Fruit fly (Drosophila melanogaster) whole organism, embryonic: ENCODE measurements around the gene CG2854.

Source experiments
- Atf6 ChIP-seq: fragments of 200-800 bp; sonication (Bioruptor generic); IDR thresholded peaks from 2 replicates; pipeline ENCODE4 v1.3.6; 2022; ENCODE audit warnings: missing biosample characterization, missing genetic modification characterization
- CG10543 ChIP-seq: fragments of 200-800 bp; sonication (Bioruptor generic); optimal IDR thresholded peaks from 3 replicates; lab custom pipeline; 2017; ENCODE audit warnings: missing biosample characterization, mild to moderate bottlenecking, missing genetic modification characterization, moderate library complexity
- CG11247 ChIP-seq: fragments of 200-800 bp; sonication (Bioruptor generic); IDR thresholded peaks from 2 replicates; pipeline ENCODE4 v1.3.6; 2022; ENCODE audit warnings: missing biosample characterization, missing genetic modification characterization
- CG11560 ChIP-seq: fragments of 200-800 bp; sonication (Bioruptor generic); IDR thresholded peaks from 3 replicates; pipeline ENCODE4 v1.3.6; 2022; ENCODE audit warnings: missing biosample characterization, missing genetic modification characterization
- CG12391 ChIP-seq: fragments of 200-800 bp; sonication (Bioruptor generic); optimal IDR thresholded peaks from 3 replicates; lab custom pipeline; 2018; ENCODE audit warnings: missing biosample characterization, mild to moderate bottlenecking, missing genetic modification characterization, moderate library complexity
- CG13775 ChIP-seq: fragments of 200-800 bp; sonication (Bioruptor generic); optimal IDR thresholded peaks from 3 replicates; lab custom pipeline; 2017; ENCODE audit warnings: missing biosample characterization, mild to moderate bottlenecking, missing genetic modification characterization
- CG15601 ChIP-seq: fragments of 200-800 bp; sonication (Bioruptor generic); optimal IDR thresholded peaks from 3 replicates; lab custom pipeline; 2019; ENCODE audit warnings: missing biosample characterization, mild to moderate bottlenecking, missing genetic modification characterization, moderate library complexity
- CG1603 ChIP-seq: fragments of 200-800 bp; sonication (Bioruptor generic); optimal IDR thresholded peaks from 2 replicates; lab custom pipeline; 2019; ENCODE audit warnings: missing biosample characterization, mild to moderate bottlenecking, missing genetic modification characterization, moderate library complexity
- CG16815 ChIP-seq: fragments of 200-800 bp; sonication (Bioruptor generic); optimal IDR thresholded peaks from 3 replicates; lab custom pipeline; 2017; ENCODE audit warnings: missing biosample characterization, mild to moderate bottlenecking, missing genetic modification characterization
- CG18599 ChIP-seq: fragments of 200-800 bp; sonication (Bioruptor generic); optimal IDR thresholded peaks from 3 replicates; lab custom pipeline; 2017; ENCODE audit warnings: missing biosample characterization, missing genetic modification characterization, mild to moderate bottlenecking, moderate library complexity, missing genetic modification reagents
- CG2129 ChIP-seq: fragments of 200-800 bp; sonication (Bioruptor generic); IDR thresholded peaks from 2 replicates; pipeline ENCODE4 v1.3.6; 2022; ENCODE audit warnings: missing biosample characterization, missing genetic modification characterization; ENCODE audit not compliant: partially characterized antibody
- CG2875 ChIP-seq: fragments of 200-800 bp; sonication (Bioruptor generic); optimal IDR thresholded peaks from 2 replicates; lab custom pipeline; 2017; ENCODE audit warnings: missing biosample characterization, mild to moderate bottlenecking, missing genetic modification characterization, missing genetic modification reagents
- CG34422 ChIP-seq: fragments of 200-800 bp; sonication (Bioruptor generic); IDR thresholded peaks from 3 replicates; pipeline ENCODE4 v1.3.6; 2022; ENCODE audit warnings: missing biosample characterization, missing genetic modification characterization
- CG4617 ChIP-seq: fragments of 200-800 bp; sonication (Bioruptor generic); optimal IDR thresholded peaks from 3 replicates; lab custom pipeline; 2016; ENCODE audit warnings: missing biosample characterization, missing genetic modification characterization, borderline replicate concordance
- CG4820 ChIP-seq: fragments of 200-800 bp; sonication (Bioruptor generic); optimal IDR thresholded peaks from 3 replicates; lab custom pipeline; 2016; ENCODE audit warnings: missing biosample characterization, missing genetic modification characterization
- CG7357 ChIP-seq: fragments of 200-800 bp; sonication (Bioruptor generic); IDR thresholded peaks from 3 replicates; pipeline ENCODE4 v1.3.6; 2022; ENCODE audit warnings: missing biosample characterization, missing genetic modification characterization
- CoRest ChIP-seq: fragments of 200-800 bp; sonication (Bioruptor generic); optimal IDR thresholded peaks from 3 replicates; lab custom pipeline; 2018; ENCODE audit warnings: missing biosample characterization, mild to moderate bottlenecking, missing genetic modification characterization, moderate library complexity
- ERR ChIP-seq: fragments of 200-800 bp; sonication (Bioruptor generic); optimal IDR thresholded peaks from 2 replicates; lab custom pipeline; 2016; ENCODE audit warnings: missing biosample characterization, missing genetic modification characterization
- HLH4C ChIP-seq: fragments of 200-800 bp; sonication (Bioruptor generic); IDR thresholded peaks from 3 replicates; pipeline ENCODE4 v1.3.6; 2022; ENCODE audit warnings: missing biosample characterization, missing genetic modification characterization; ENCODE audit not compliant: partially characterized antibody
- HLHmδ ChIP-seq: fragments of 200-800 bp; sonication (Bioruptor generic); optimal IDR thresholded peaks from 2 replicates; lab custom pipeline; 2018; ENCODE audit warnings: missing biosample characterization, mild to moderate bottlenecking, missing genetic modification characterization, moderate library complexity
- Hr78 ChIP-seq, 2 experiments: fragments of 200-800 bp in 1 of 2; fragments of >200 bp in 1 of 2; sonication (Bioruptor generic) in 1 of 2; optimal IDR thresholded peaks; 2 replicates each; lab custom pipeline; 2017 to 2019; ENCODE audit warnings: missing biosample characterization in 2 of 2, missing genetic modification characterization in 2 of 2, mild to moderate bottlenecking in 1 of 2, moderate library complexity in 1 of 2
- Jarid2 ChIP-seq: fragments of 200-800 bp; sonication (Bioruptor generic); optimal IDR thresholded peaks from 3 replicates; lab custom pipeline; 2017; ENCODE audit warnings: mild to moderate bottlenecking, missing biosample characterization, missing genetic modification reagents, missing genetic modification characterization
- Max ChIP-seq: fragments of 200-800 bp; sonication (Bioruptor generic); optimal IDR thresholded peaks from 2 replicates; lab custom pipeline; 2016; ENCODE audit warnings: missing biosample characterization, mild to moderate bottlenecking, missing genetic modification characterization
- Med ChIP-seq: fragments of 200-800 bp; sonication (Bioruptor generic); peaks from one replicate; lab custom pipeline; 2016; ENCODE audit warnings: missing biosample characterization, missing genetic modification characterization, mild to moderate bottlenecking, inconsistent platforms, moderate library complexity
- NC2β ChIP-seq: fragments of 200-800 bp; sonication (Bioruptor generic); optimal IDR thresholded peaks from 2 replicates; lab custom pipeline; 2016; ENCODE audit warnings: missing biosample characterization, missing genetic modification characterization
- NFAT ChIP-seq: fragments of 200-800 bp; sonication (Bioruptor generic); IDR thresholded peaks from 2 replicates; pipeline ENCODE4 v1.3.6; 2022; ENCODE audit warnings: missing biosample characterization, missing genetic modification characterization
- Ravus ChIP-seq: fragments of 200-800 bp; sonication (Bioruptor generic); IDR thresholded peaks from 2 replicates; pipeline ENCODE4 v1.3.6; 2022; ENCODE audit warnings: missing biosample characterization, missing genetic modification characterization
- Sox102F ChIP-seq: fragments of 200-800 bp; sonication (Bioruptor generic); optimal IDR thresholded peaks from 2 replicates; lab custom pipeline; 2018; ENCODE audit warnings: missing biosample characterization, mild to moderate bottlenecking, missing genetic modification characterization, moderate library complexity
- Stat92E ChIP-seq, 3 experiments: fragments of >200 bp in 2 of 3; fragments of 200-800 bp in 1 of 3; sonication (Bioruptor generic) in 1 of 3; optimal IDR thresholded peaks; 2 replicates each; lab custom pipeline; 2017 to 2019; ENCODE audit warnings: missing biosample characterization in 3 of 3, missing genetic modification characterization in 3 of 3, mild to moderate bottlenecking in 1 of 3, moderate library complexity in 1 of 3
- Xrp1 ChIP-seq: fragments of 200-800 bp; sonication (Bioruptor generic); IDR thresholded peaks from 2 replicates; pipeline ENCODE4 v1.3.6; 2022; ENCODE audit warnings: missing biosample characterization, missing genetic modification characterization
- aop ChIP-seq: fragments of 200-800 bp; sonication (Bioruptor generic); IDR thresholded peaks from 2 replicates; pipeline ENCODE4 v1.3.6; 2022; ENCODE audit warnings: missing biosample characterization, missing genetic modification characterization
- ara ChIP-seq: fragments of 200-800 bp; sonication (Bioruptor generic); IDR thresholded peaks from 2 replicates; pipeline ENCODE4 v1.3.6; 2022; ENCODE audit warnings: missing biosample characterization, missing genetic modification characterization
- bsh ChIP-seq, 2 experiments: fragments of 200-800 bp; sonication (Bioruptor generic); optimal IDR thresholded peaks; 2 replicates each; lab custom pipeline; 2017 to 2018; ENCODE audit warnings: mild to moderate bottlenecking in 2 of 2, missing biosample characterization in 2 of 2, missing genetic modification characterization in 2 of 2, moderate library complexity in 1 of 2
- btn ChIP-seq: fragments of 200-800 bp; sonication (Bioruptor generic); optimal IDR thresholded peaks from 2 replicates; lab custom pipeline; 2016; ENCODE audit warnings: missing biosample characterization, missing genetic modification characterization
- croc ChIP-seq: fragments of 200-800 bp; sonication (Bioruptor generic); conservative IDR thresholded peaks from 3 replicates; pipeline ENCODE4 v1.3.6; 2022; ENCODE audit warnings: missing biosample characterization, missing genetic modification characterization
- danr ChIP-seq: fragments of 200-800 bp; sonication (Bioruptor generic); IDR thresholded peaks from 2 replicates; pipeline ENCODE4 v1.3.6; 2022; ENCODE audit warnings: missing biosample characterization, missing genetic modification characterization
- fd64A ChIP-seq: fragments of 200-800 bp; sonication (Bioruptor generic); optimal IDR thresholded peaks from 3 replicates; lab custom pipeline; 2018; ENCODE audit warnings: missing biosample characterization, mild to moderate bottlenecking, missing genetic modification characterization
- gem ChIP-seq: fragments of 200-800 bp; sonication (Bioruptor generic); optimal IDR thresholded peaks from 2 replicates; lab custom pipeline; 2019; ENCODE audit warnings: missing biosample characterization, mild to moderate bottlenecking, missing genetic modification characterization, moderate library complexity
- her ChIP-seq: fragments of 200-800 bp; sonication (Bioruptor generic); optimal IDR thresholded peaks from 2 replicates; lab custom pipeline; 2016; ENCODE audit warnings: missing biosample characterization, missing genetic modification characterization
- inv ChIP-seq: fragments of 200-800 bp; sonication (Bioruptor generic); IDR thresholded peaks from 2 replicates; pipeline ENCODE4 v1.3.6; 2022; ENCODE audit warnings: missing biosample characterization, missing genetic modification characterization; ENCODE audit not compliant: partially characterized antibody
- prd ChIP-seq, 3 experiments: fragments of >200 bp in 2 of 3; fragments of 200-800 bp in 1 of 3; sonication (Bioruptor generic) in 1 of 3; optimal IDR thresholded peaks in 2 of 3; IDR thresholded peaks in 1 of 3; 2 replicates in 2 of 3; 3 replicates in 1 of 3; pipeline versions ENCODE4 v1.3.6 to Lab custom; 2017 to 2022; ENCODE audit warnings: missing biosample characterization in 1 of 3, missing genetic modification characterization in 1 of 3
- pum ChIP-seq: fragments of 200-800 bp; sonication (Bioruptor generic); optimal IDR thresholded peaks from 2 replicates; lab custom pipeline; 2016; ENCODE audit warnings: missing biosample characterization, missing genetic modification characterization
- ranshi ChIP-seq: fragments of 200-800 bp; sonication (Bioruptor generic); IDR thresholded peaks from 2 replicates; pipeline ENCODE4 v1.3.6; 2022; ENCODE audit warnings: missing biosample characterization, missing genetic modification characterization
- sd ChIP-seq: fragments of 200-800 bp; sonication (Bioruptor generic); optimal IDR thresholded peaks from 3 replicates; lab custom pipeline; 2018; ENCODE audit warnings: missing biosample characterization, mild to moderate bottlenecking, missing genetic modification characterization, moderate library complexity
- shn ChIP-seq: fragments of 200-800 bp; sonication (Bioruptor generic); optimal IDR thresholded peaks from 3 replicates; lab custom pipeline; 2016; ENCODE audit warnings: missing biosample characterization, missing genetic modification characterization
- sim ChIP-seq: fragments of 200-800 bp; sonication (Bioruptor generic); IDR thresholded peaks from 2 replicates; pipeline ENCODE4 v1.3.6; 2022; ENCODE audit warnings: missing biosample characterization, missing genetic modification characterization
- sr ChIP-seq: fragments of 200-800 bp; sonication (Bioruptor generic); IDR thresholded peaks from 3 replicates; pipeline ENCODE4 v1.3.6; 2022; ENCODE audit warnings: missing biosample characterization, missing genetic modification characterization
- ssp ChIP-seq: fragments of 200-800 bp; sonication (Bioruptor generic); IDR thresholded peaks from 2 replicates; pipeline ENCODE4 v1.3.6; 2022; ENCODE audit warnings: missing biosample characterization, missing genetic modification characterization
- ttk ChIP-seq: fragments of 200-800 bp; sonication (Bioruptor generic); IDR thresholded peaks from 2 replicates; pipeline ENCODE4 v2.1.2; 2022; ENCODE audit warnings: missing biosample characterization, missing genetic modification characterization

CG2854 gene

dm6 chrX:2318369-2318768 lies 8.6 kb upstream of the CG2854 start (continued):
- TF ChIP-seq CG1603 (tag; lab: Kevin White, UChicago) (peak; percentile 79), CG11560 (tag; lab: Robert Waterston, UW) (peak; percentile 67), CG12391 (peak; percentile 52), croc (peak; percentile 81), pum (GFP tag; lab: Kevin White, UChicago) (peak; percentile 78), Stat92E (GFP tag; optimal IDR thresholded peaks at IDR 0.05; lab: Kevin White, UChicago) (peak in 1 of 3 experiments; percentile 45), Max (no peak), CG34422 (GFP tag; lab: Robert Waterston, UW) (peak; percentile 69; the same call in 2 of the 3 replicates), CG15601 (tag; lab: Kevin White, UChicago) (peak; percentile 43), HLHmδ (GFP tag; lab: Kevin White, UChicago) (no peak), CG18599 (peak; percentile 25), sim (GFP tag; lab: Robert Waterston, UW) (peak; percentile 78), NC2β (GFP tag; lab: Kevin White, UChicago) (peak; percentile 2), aop (no peak), ssp (GFP tag; lab: Robert Waterston, UW) (peak; percentile 71), inv (GFP tag; lab: Robert Waterston, UW) (no peak), prd (optimal IDR thresholded peaks at IDR 0.05; lab: Kevin White, UChicago) (no peak), prd (GFP tag; IDR thresholded peaks at IDR 0.05; lab: Robert Waterston, UW) (peak; percentile 91), sd (no peak), NFAT (GFP tag; lab: Robert Waterston, UW) (no peak), ttk (GFP tag; lab: Robert Waterston, UW) (peak; percentile 84), gem (peak; percentile 64), CG10543 (no peak), CG11247 (GFP tag; lab: Robert Waterston, UW) (peak; percentile 43; the same call in 1 of the 2 replicates), HLH4C (no peak), CG16815 (peak; percentile 51), CG13775 (GFP tag; lab: Kevin White, UChicago) (peak; percentile 39), CG2875 (GFP tag; lab: Kevin White, UChicago) (peak; percentile 55), Ravus (no peak), Med (peak; percentile 91), danr (no peak), Atf6 (GFP tag; lab: Robert Waterston, UW) (no peak), her (GFP tag; lab: Kevin White, UChicago) (peak; percentile 13), CG7357 (GFP tag; lab: Robert Waterston, UW) (peak; percentile 63; the same call in 1 of the 3 replicates), btn (GFP tag; lab: Kevin White, UChicago) (peak; percentile 11), CG4617 (no peak), CG4820 (peak; percentile 40), CoRest (peak; percentile 24), Xrp1 (peak; percentile 91), ranshi (peak; percentile 63; the same call in 1 of the 2 replicates), ara (GFP tag; lab: Robert Waterston, UW) (peak; percentile 87), CG2129 (GFP tag; lab: Robert Waterston, UW) (no peak), ERR (GFP tag; lab: Kevin White, UChicago) (peak; percentile 15), sr (GFP tag; lab: Robert Waterston, UW) (0 out of 3 replicates have a peak, but pooled peaks have one; percentile 10), Hr78 (GFP tag; optimal IDR thresholded peaks at IDR 0.05; lab: Kevin White, UChicago) (no peak), fd64A (GFP tag; lab: Kevin White, UChicago) (no peak), Sox102F (GFP tag; lab: Kevin White, UChicago) (peak; percentile 58), bsh (GFP tag; optimal IDR thresholded peaks at IDR 0.05; lab: Kevin White, UChicago) (peak in 1 of 2 experiments; percentile 74), shn (peak; percentile 35), Jarid2 (no peak)
